Fruit fly (Drosophila melanogaster) whole organism, embryonic: ENCODE data around the gene Bet1.

Experiments used
- Blimp-1 ChIP-seq: fragments of 200-800 bp; sonication (Bioruptor generic); optimal IDR thresholded peaks from 3 replicates; lab custom pipeline; 2018; ENCODE audit warnings: missing biosample characterization, missing genetic modification characterization, mild to moderate bottlenecking, moderate library complexity, missing genetic modification reagents
- CG10654 ChIP-seq: fragments of 200-800 bp; sonication (Bioruptor generic); optimal IDR thresholded peaks from 2 replicates; lab custom pipeline; 2016; ENCODE audit warnings: missing biosample characterization, missing genetic modification characterization
- CG11247 ChIP-seq: fragments of 200-800 bp; sonication (Bioruptor generic); IDR thresholded peaks from 2 replicates; pipeline ENCODE4 v1.3.6; 2022; ENCODE audit warnings: missing biosample characterization, missing genetic modification characterization
- CG14860 ChIP-seq: fragments of 200-800 bp; sonication (Bioruptor generic); IDR thresholded peaks from 3 replicates; pipeline ENCODE4 v1.3.6; 2022; ENCODE audit warnings: missing biosample characterization, missing genetic modification characterization; ENCODE audit not compliant: partially characterized antibody
- CG15073 ChIP-seq: fragments of 200-800 bp; sonication (Bioruptor generic); optimal IDR thresholded peaks from 2 replicates; lab custom pipeline; 2016; ENCODE audit warnings: missing biosample characterization, missing genetic modification characterization
- CG15514 ChIP-seq: fragments of 200-800 bp; sonication (Bioruptor generic); optimal IDR thresholded peaks from 3 replicates; lab custom pipeline; 2017; ENCODE audit warnings: missing biosample characterization, missing genetic modification characterization, mild to moderate bottlenecking, moderate library complexity, missing genetic modification reagents
- CG1602 ChIP-seq: fragments of 200-800 bp; sonication (Bioruptor generic); optimal IDR thresholded peaks from 3 replicates; lab custom pipeline; 2016; ENCODE audit warnings: missing biosample characterization, missing genetic modification characterization
- CG17328 ChIP-seq: fragments of 200-800 bp; sonication (Bioruptor generic); IDR thresholded peaks from 2 replicates; pipeline ENCODE4 v1.3.6; 2022; ENCODE audit warnings: missing biosample characterization, missing genetic modification characterization
- CG18619 ChIP-seq: fragments of 200-800 bp; sonication (Bioruptor generic); optimal IDR thresholded peaks from 3 replicates; lab custom pipeline; 2017; ENCODE audit warnings: missing biosample characterization, mild to moderate bottlenecking, missing genetic modification characterization
- CG2116 ChIP-seq: fragments of 200-800 bp; sonication (Bioruptor generic); optimal IDR thresholded peaks from 3 replicates; lab custom pipeline; 2018; ENCODE audit warnings: missing biosample characterization, mild to moderate bottlenecking, missing genetic modification characterization
- CG32532 ChIP-seq: fragments of 200-800 bp; sonication (Bioruptor generic); IDR thresholded peaks from 2 replicates; pipeline ENCODE4 v1.3.6; 2022; ENCODE audit warnings: missing biosample characterization, missing genetic modification characterization
- CG4730 ChIP-seq: fragments of 200-800 bp; sonication (Bioruptor generic); IDR thresholded peaks from 2 replicates; pipeline ENCODE4 v1.3.6; 2022; ENCODE audit warnings: missing biosample characterization, missing genetic modification characterization
- CG6175 ChIP-seq: fragments of 200-800 bp; sonication (Bioruptor generic); IDR thresholded peaks from 3 replicates; pipeline ENCODE4 v1.3.6; 2022; ENCODE audit warnings: missing biosample characterization, missing genetic modification characterization
- CG7271 ChIP-seq: fragments of 200-800 bp; sonication (Bioruptor generic); optimal IDR thresholded peaks from 2 replicates; lab custom pipeline; 2018; ENCODE audit warnings: missing biosample characterization, mild to moderate bottlenecking, missing genetic modification characterization, moderate library complexity
- CG9437 ChIP-seq: fragments of 200-800 bp; sonication (Bioruptor generic); optimal IDR thresholded peaks from 2 replicates; lab custom pipeline; 2018; ENCODE audit warnings: missing biosample characterization, mild to moderate bottlenecking, missing genetic modification characterization
- CG9609 ChIP-seq: fragments of 200-800 bp; sonication (Bioruptor generic); optimal IDR thresholded peaks from 3 replicates; lab custom pipeline; 2016; ENCODE audit warnings: missing biosample characterization, missing genetic modification characterization
- CTCF ChIP-seq: fragments of 200-800 bp; sonication (Bioruptor generic); optimal IDR thresholded peaks from 2 replicates; lab custom pipeline; 2017; ENCODE audit warnings: missing biosample characterization, mild to moderate bottlenecking, missing genetic modification characterization, moderate library complexity
- Dip3 ChIP-seq: fragments of 200-800 bp; sonication (Bioruptor generic); optimal IDR thresholded peaks from 3 replicates; lab custom pipeline; 2016; ENCODE audit warnings: missing biosample characterization, missing genetic modification characterization
- Doc2 ChIP-seq: fragments of 200-800 bp; sonication (Bioruptor generic); IDR thresholded peaks from 2 replicates; pipeline ENCODE4 v1.3.6; 2022; ENCODE audit warnings: missing biosample characterization, missing genetic modification characterization
- GATAe ChIP-seq: fragments of 200-800 bp; sonication (Bioruptor generic); conservative IDR thresholded peaks from 2 replicates; pipeline ENCODE4 v1.3.6; 2022; ENCODE audit warnings: missing biosample characterization, missing genetic modification characterization
- Hand ChIP-seq: fragments of 200-800 bp; sonication (Bioruptor generic); optimal IDR thresholded peaks from 2 replicates; lab custom pipeline; 2017; ENCODE audit warnings: mild to moderate bottlenecking, missing biosample characterization, missing genetic modification reagents, missing genetic modification characterization
- Lim3 ChIP-seq: fragments of 200-800 bp; sonication (Bioruptor generic); IDR thresholded peaks from 2 replicates; pipeline ENCODE4 v1.3.6; 2022; ENCODE audit warnings: missing biosample characterization, missing genetic modification characterization
- MBD-R2 ChIP-seq: fragments of 200-800 bp; sonication (Bioruptor generic); IDR thresholded peaks from 2 replicates; pipeline ENCODE4 v1.3.6; 2022; ENCODE audit warnings: missing biosample characterization, missing genetic modification characterization
- Meics ChIP-seq: fragments of 200-800 bp; sonication (Bioruptor generic); optimal IDR thresholded peaks from 2 replicates; lab custom pipeline; 2017; ENCODE audit warnings: missing biosample characterization, mild to moderate bottlenecking, missing genetic modification characterization
- Sox102F ChIP-seq: fragments of 200-800 bp; sonication (Bioruptor generic); optimal IDR thresholded peaks from 2 replicates; lab custom pipeline; 2018; ENCODE audit warnings: missing biosample characterization, mild to moderate bottlenecking, missing genetic modification characterization, moderate library complexity
- Stat92E ChIP-seq, 3 experiments: fragments of >200 bp in 2 of 3; fragments of 200-800 bp in 1 of 3; sonication (Bioruptor generic) in 1 of 3; optimal IDR thresholded peaks; 2 replicates each; lab custom pipeline; 2017 to 2019; ENCODE audit warnings: missing biosample characterization in 3 of 3, missing genetic modification characterization in 3 of 3, mild to moderate bottlenecking in 1 of 3, moderate library complexity in 1 of 3
- Xrp1 ChIP-seq: fragments of 200-800 bp; sonication (Bioruptor generic); IDR thresholded peaks from 2 replicates; pipeline ENCODE4 v1.3.6; 2022; ENCODE audit warnings: missing biosample characterization, missing genetic modification characterization
- ab ChIP-seq: fragments of 200-800 bp; sonication (Bioruptor generic); optimal IDR thresholded peaks from 2 replicates; lab custom pipeline; 2016; ENCODE audit warnings: missing biosample characterization, missing genetic modification characterization
- bbx ChIP-seq: fragments of 200-800 bp; sonication (Bioruptor generic); IDR thresholded peaks from 2 replicates; pipeline ENCODE4 v1.3.6; 2022; ENCODE audit warnings: missing biosample characterization, missing genetic modification characterization; ENCODE audit not compliant: partially characterized antibody
- bcd ChIP-seq: fragments of 200-800 bp; sonication (Bioruptor generic); optimal IDR thresholded peaks from 2 replicates; lab custom pipeline; 2017; ENCODE audit warnings: missing biosample characterization, mild to moderate bottlenecking, missing genetic modification characterization
- cato ChIP-seq: fragments of 200-800 bp; sonication (Bioruptor generic); optimal IDR thresholded peaks from 2 replicates; lab custom pipeline; 2016; ENCODE audit warnings: missing biosample characterization, missing genetic modification characterization, borderline replicate concordance
- danr ChIP-seq: fragments of 200-800 bp; sonication (Bioruptor generic); IDR thresholded peaks from 2 replicates; pipeline ENCODE4 v1.3.6; 2022; ENCODE audit warnings: missing biosample characterization, missing genetic modification characterization
- hbn ChIP-seq: fragments of 200-800 bp; sonication (Bioruptor generic); IDR thresholded peaks from 2 replicates; pipeline ENCODE4 v1.3.6; 2022; ENCODE audit warnings: missing biosample characterization, missing genetic modification characterization; ENCODE audit not compliant: partially characterized antibody
- hth ChIP-seq: fragments of >200 bp; optimal IDR thresholded peaks from 2 replicates; lab custom pipeline; 2017; ENCODE audit warnings: inconsistent platforms
- jing ChIP-seq: fragments of 200-800 bp; sonication (Bioruptor generic); optimal IDR thresholded peaks from 2 replicates; lab custom pipeline; 2018; ENCODE audit warnings: missing biosample characterization, mild to moderate bottlenecking, missing genetic modification characterization
- kah ChIP-seq: fragments of 200-800 bp; sonication (Bioruptor generic); optimal IDR thresholded peaks from 2 replicates; lab custom pipeline; 2018; ENCODE audit warnings: missing biosample characterization, mild to moderate bottlenecking, missing genetic modification characterization
- kni ChIP-seq: fragments of 200-800 bp; sonication (Bioruptor generic); optimal IDR thresholded peaks from 3 replicates; lab custom pipeline; 2017; ENCODE audit warnings: mild to moderate bottlenecking, missing biosample characterization, missing genetic modification reagents, missing genetic modification characterization
- lab ChIP-seq: fragments of 200-800 bp; sonication (Bioruptor generic); optimal IDR thresholded peaks from 3 replicates; lab custom pipeline; 2017; ENCODE audit warnings: missing biosample characterization, missing genetic modification characterization, mild to moderate bottlenecking, moderate library complexity, missing genetic modification reagents
- luna ChIP-seq: fragments of 200-800 bp; sonication (Bioruptor generic); optimal IDR thresholded peaks from 2 replicates; lab custom pipeline; 2016; ENCODE audit warnings: missing biosample characterization, missing genetic modification characterization
- nmo ChIP-seq: fragments of 200-800 bp; sonication (Bioruptor generic); optimal IDR thresholded peaks from 2 replicates; lab custom pipeline; 2018; ENCODE audit warnings: missing biosample characterization, mild to moderate bottlenecking, missing genetic modification characterization, moderate library complexity
- pnt ChIP-seq: fragments of 200-800 bp; sonication (Bioruptor generic); optimal IDR thresholded peaks from 3 replicates; lab custom pipeline; 2016; ENCODE audit warnings: missing biosample characterization, missing genetic modification characterization
- run ChIP-seq: fragments of 200-800 bp; sonication (Bioruptor generic); optimal IDR thresholded peaks from 3 replicates; lab custom pipeline; 2018; ENCODE audit warnings: missing biosample characterization, mild to moderate bottlenecking, missing genetic modification characterization
- sens-2 ChIP-seq: fragments of 200-800 bp; sonication (Bioruptor generic); IDR thresholded peaks from 2 replicates; pipeline ENCODE4 v1.3.6; 2022; ENCODE audit warnings: missing biosample characterization, missing genetic modification characterization
- sug ChIP-seq: fragments of 200-800 bp; optimal IDR thresholded peaks from 2 replicates; lab custom pipeline; 2019; ENCODE audit warnings: missing biosample characterization, mild to moderate bottlenecking, missing genetic modification characterization, moderate library complexity
- tna ChIP-seq: fragments of 200-800 bp; sonication (Bioruptor generic); IDR thresholded peaks from 2 replicates; pipeline ENCODE4 v1.3.6; 2022; ENCODE audit warnings: missing biosample characterization, missing genetic modification characterization; ENCODE audit not compliant: partially characterized antibody
- toy ChIP-seq: fragments of 200-800 bp; sonication (Bioruptor generic); IDR thresholded peaks from 2 replicates; pipeline ENCODE4 v1.3.6; 2022; ENCODE audit warnings: missing biosample characterization, missing genetic modification characterization
- usp ChIP-seq: fragments of >200 bp; optimal IDR thresholded peaks from 2 replicates; lab custom pipeline; 2017; ENCODE audit warnings: missing biosample characterization, missing genetic modification characterization
- vvl ChIP-seq: fragments of 200-800 bp; sonication (Bioruptor generic); IDR thresholded peaks from 2 replicates; pipeline ENCODE4 v1.3.6; 2022; ENCODE audit warnings: missing biosample characterization, missing genetic modification characterization
- wor ChIP-seq: fragments of 200-800 bp; sonication (Bioruptor generic); IDR thresholded peaks from 2 replicates; pipeline ENCODE4 v1.3.6; 2022; ENCODE audit warnings: missing biosample characterization, missing genetic modification characterization
- zen ChIP-seq: fragments of 200-800 bp; sonication (Bioruptor generic); optimal IDR thresholded peaks from 3 replicates; lab custom pipeline; 2018; ENCODE audit warnings: missing biosample characterization, mild to moderate bottlenecking, missing genetic modification characterization, moderate library complexity
- zfh2 ChIP-seq: fragments of 200-800 bp; sonication (Bioruptor generic); optimal IDR thresholded peaks from 2 replicates; lab custom pipeline; 2016; ENCODE audit warnings: missing biosample characterization, missing genetic modification characterization

Bet1 gene

DNA sequence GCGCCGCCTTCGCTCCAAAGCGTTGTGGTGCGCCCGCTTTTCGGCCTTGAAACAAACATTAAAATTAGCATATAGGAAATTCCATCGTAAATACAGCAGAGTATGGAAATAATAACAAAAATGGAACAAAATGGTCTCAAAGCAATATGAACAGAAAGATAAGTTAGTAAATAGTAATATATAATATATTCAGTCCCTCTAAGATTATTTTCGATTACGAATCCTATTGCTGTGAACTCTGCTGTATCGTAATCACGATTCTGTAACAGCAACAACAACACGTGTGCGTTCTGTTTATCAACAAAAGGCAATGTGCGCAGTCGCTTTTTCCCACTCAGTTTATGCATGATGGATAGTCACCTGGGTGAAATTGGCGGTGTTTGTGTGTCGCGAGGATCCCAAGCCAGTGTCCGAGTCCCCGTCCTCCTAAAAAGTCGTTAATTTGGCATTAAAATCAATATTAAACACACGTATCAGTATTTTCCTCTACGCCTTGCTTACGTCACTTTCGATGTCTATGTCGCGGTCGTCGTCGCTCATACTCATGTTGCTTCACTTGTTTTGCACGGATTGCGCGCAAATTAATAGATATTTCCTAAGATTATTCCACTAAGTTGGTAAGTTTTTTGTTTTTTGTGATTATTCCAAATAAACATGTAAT, 2.4 kb downstream of the Bet1 start, which contains the start of the genes CG42374 and Mettl5 (continued):
- TF ChIP-seq CG15073 (GFP tag; lab: Kevin White, UChicago) (no peak), wor (GFP tag; lab: Robert Waterston, UW) (no peak), nmo (GFP tag; lab: Kevin White, UChicago) (peak; percentile 15), pnt (GFP tag; lab: Kevin White, UChicago) (no peak), Hand (GFP tag; lab: Kevin White, UChicago) (no peak), Lim3 (GFP tag; lab: Robert Waterston, UW) (no peak), kah (GFP tag; lab: Kevin White, UChicago) (peak; percentile 24), bbx (GFP tag; lab: Robert Waterston, UW) (no peak), jing (GFP tag; lab: Kevin White, UChicago) (no peak), CG9437 (no peak), CG4730 (GFP tag; lab: Robert Waterston, UW) (no peak), ab (no peak), run (tag; lab: Kevin White, UChicago) (no peak), CG10654 (no peak), CG1602 (GFP tag; lab: Kevin White, UChicago) (no peak), Xrp1 (peak; percentile 63), toy (GFP tag; lab: Robert Waterston, UW) (no peak), Blimp-1 (GFP tag; lab: Kevin White, UChicago) (peak; percentile 18), MBD-R2 (no peak), CG15514 (GFP tag; lab: Kevin White, UChicago) (peak; percentile 30), zen (tag; lab: Kevin White, UChicago) (no peak), lab (peak; percentile 59), Stat92E (GFP tag; optimal IDR thresholded peaks at IDR 0.05; lab: Kevin White, UChicago) (no peak), GATAe (GFP tag; lab: Robert Waterston, UW) (no peak), vvl (peak; percentile 75), CG2116 (GFP tag; lab: Kevin White, UChicago) (no peak), CG17328 (GFP tag; lab: Robert Waterston, UW) (no peak), cato (GFP tag; lab: Kevin White, UChicago) (no peak), luna (GFP tag; lab: Kevin White, UChicago) (no peak), bcd (GFP tag; lab: Kevin White, UChicago) (peak; percentile 21), Sox102F (GFP tag; lab: Kevin White, UChicago) (peak; percentile 48), kni (GFP tag; lab: Kevin White, UChicago) (no peak), tna (GFP tag; lab: Robert Waterston, UW) (no peak), zfh2 (GFP tag; lab: Kevin White, UChicago) (no peak), Doc2 (GFP tag; lab: Robert Waterston, UW) (no peak), CG7271 (tag; lab: Kevin White, UChicago) (no peak), hth (lab: Kevin White, UChicago) (no peak), CG18619 (GFP tag; lab: Kevin White, UChicago) (peak; percentile 24), danr (GFP tag; lab: Robert Waterston, UW) (no peak), sens-2 (GFP tag; lab: Robert Waterston, UW) (no peak), CG11247 (no peak), CG14860 (GFP tag; lab: Robert Waterston, UW) (no peak), CG32532 (GFP tag; lab: Robert Waterston, UW) (peak; percentile 82), CTCF (GFP tag; lab: Kevin White, UChicago) (no peak), hbn (no peak), CG9609 (GFP tag; lab: Kevin White, UChicago) (no peak), CG6175 (GFP tag; lab: Robert Waterston, UW) (no peak), sug (tag; lab: Kevin White, UChicago) (no peak), usp (GFP tag; lab: Kevin White, UChicago) (no peak), Dip3 (GFP tag; lab: Kevin White, UChicago) (no peak), Meics (GFP tag; lab: Kevin White, UChicago) (peak; percentile 60)
